Fruit fly (Drosophila melanogaster): ENCODE measurements around the gene CG43349.

The CG43349 gene

DNA sequence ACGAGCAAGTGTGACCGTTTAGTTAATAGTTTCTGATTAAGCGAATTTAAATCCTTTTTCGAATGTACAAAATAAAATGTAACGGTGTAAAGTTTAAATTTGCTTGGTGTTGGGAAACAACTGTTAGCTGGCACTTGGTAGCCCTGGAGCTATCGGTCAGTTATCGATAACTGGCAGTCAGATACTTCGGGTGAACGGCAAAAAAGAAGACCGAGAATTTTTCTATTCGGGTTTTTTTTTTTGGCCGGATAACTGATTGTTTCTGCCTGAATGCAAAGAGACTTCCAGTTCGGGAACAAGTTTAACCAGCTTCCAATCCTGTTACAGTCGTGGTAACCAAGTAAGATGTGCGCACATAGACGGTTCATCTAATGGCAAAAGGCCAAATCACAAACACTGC, 22.5 kb upstream of the CG43349 start, which contains the start of gene CG4896 (continued):
- TF ChIP-seq tup (GFP tag; optimal IDR thresholded peaks at IDR 0.05) (no peak), en (GFP tag; optimal IDR thresholded peaks at IDR 0.05) (no peak), zen (tag; optimal IDR thresholded peaks at IDR 0.05) (no peak), CG11723 (GFP tag; optimal IDR thresholded peaks at IDR 0.05) (no peak), Drgx (GFP tag; IDR thresholded peaks at IDR 0.05) (no peak), danr (GFP tag; IDR thresholded peaks at IDR 0.05) (no peak), Ada2b (GFP tag; IDR thresholded peaks at IDR 0.05) (no peak), Hr78 (GFP tag; optimal IDR thresholded peaks at IDR 0.05) (no peak), amos (GFP tag; IDR thresholded peaks at IDR 0.05; ENCODE audit: partially characterized antibody) (peak; percentile 70), caup (GFP tag; optimal IDR thresholded peaks at IDR 0.05; ENCODE audit: severe bottlenecking) (no peak), lbe (GFP tag; optimal IDR thresholded peaks at IDR 0.05) (no peak), Dfd (GFP tag; optimal IDR thresholded peaks at IDR 0.05) (no peak), CG4617 (GFP tag; optimal IDR thresholded peaks at IDR 0.05; ENCODE audit: borderline replicate concordance) (peak; percentile 80), Trl (optimal IDR thresholded peaks at IDR 0.05) (no peak), Trl (GFP tag; optimal IDR thresholded peaks at IDR 0.05) (peak; percentile 17), Nf-YC (tag; optimal IDR thresholded peaks at IDR 0.05) (no peak), Ptx1 (GFP tag; IDR thresholded peaks at IDR 0.05) (no peak), jumu (GFP tag; optimal IDR thresholded peaks at IDR 0.05) (no peak), ftz-f1 (GFP tag; optimal IDR thresholded peaks at IDR 0.05) (no peak), CG43689 (GFP tag; IDR thresholded peaks at IDR 0.05) (no peak), Taf1 (GFP tag; IDR thresholded peaks at IDR 0.05) (no peak), dmrt99B (tag; optimal IDR thresholded peaks at IDR 0.05) (no peak), CG18011 (GFP tag; optimal IDR thresholded peaks at IDR 0.05) (no peak), h (optimal IDR thresholded peaks at IDR 0.05) (no peak), zfh1 (GFP tag; IDR thresholded peaks at IDR 0.05) (no peak), slbo (GFP tag; IDR thresholded peaks at IDR 0.05) (peak; percentile 61), tap (tag; optimal IDR thresholded peaks at IDR 0.05) (no peak), CG12155 (GFP tag; optimal IDR thresholded peaks at IDR 0.05) (no peak), CG18262 (tag; optimal IDR thresholded peaks at IDR 0.05) (no peak), Sry-δ (GFP tag; optimal IDR thresholded peaks at IDR 0.05) (peak; percentile 74), B-H2 (GFP tag; optimal IDR thresholded peaks at IDR 0.05) (no peak), CG1647 (GFP tag; optimal IDR thresholded peaks at IDR 0.05) (no peak), sens-2 (GFP tag; IDR thresholded peaks at IDR 0.05) (no peak), pum (GFP tag; optimal IDR thresholded peaks at IDR 0.05) (no peak), CG32772 (GFP tag; IDR thresholded peaks at IDR 0.05) (no peak; the same call in 1 of the 2 replicates), CkIIα-i1 (GFP tag; IDR thresholded peaks at IDR 0.05) (no peak), CG3847 (GFP tag; IDR thresholded peaks at IDR 0.05) (peak; percentile 37), tna (GFP tag; IDR thresholded peaks at IDR 0.05; ENCODE audit: partially characterized antibody) (peak; percentile 26; the same call in 1 of the 2 replicates), Scr (GFP tag; IDR thresholded peaks at IDR 0.05; ENCODE audit: partially characterized antibody) (peak; percentile 64), HHEX (GFP tag; optimal IDR thresholded peaks at IDR 0.05) (no peak), CG4328 (GFP tag; optimal IDR thresholded peaks at IDR 0.05) (no peak), CG3065 (GFP tag; optimal IDR thresholded peaks at IDR 0.05) (no peak), CG31388 (GFP tag; optimal IDR thresholded peaks at IDR 0.05) (no peak), stc (GFP tag; IDR thresholded peaks at IDR 0.05) (no peak), slou (GFP tag; optimal IDR thresholded peaks at IDR 0.05) (no peak), E2f2 (GFP tag; IDR thresholded peaks at IDR 0.05) (peak; percentile 68), Aef1 (GFP tag; IDR thresholded peaks at IDR 0.05) (no peak), Tbp (GFP tag; optimal IDR thresholded peaks at IDR 0.05) (no peak), gcm2 (GFP tag; optimal IDR thresholded peaks at IDR 0.05) (no peak), CG10654 (GFP tag; optimal IDR thresholded peaks at IDR 0.05) (no peak), CG2875 (GFP tag; optimal IDR thresholded peaks at IDR 0.05) (no peak), onecut (GFP tag; IDR thresholded peaks at IDR 0.05) (no peak; the same call in 1 of the 2 replicates), slp2 (GFP tag; optimal IDR thresholded peaks at IDR 0.05) (no peak)

Measured in whole organism, embryonic.